Worm (Caenorhabditis elegans) whole organism, late embryonic: ENCODE results near the gene R07B7.2.

ENCODE experiments used
- ama-1 ChIP-seq: fragments of 150-350 bp; optimal IDR thresholded peaks from 2 replicates; lab custom pipeline; 2014
- ceh-31 ChIP-seq: sonication (generic microtip); optimal IDR thresholded peaks from 2 replicates; lab custom pipeline; 2016; ENCODE audit warnings: missing genetic modification characterization, missing compliant biosample characterization
- ceh-45 ChIP-seq: fragments of 200-800 bp; sonication (Bioruptor generic); IDR thresholded peaks from 2 replicates; pipeline ENCODE4 v1.3.6; 2022; ENCODE audit warnings: missing genetic modification reagents, missing genetic modification characterization, missing compliant biosample characterization
- dmd-4 ChIP-seq: sonication (generic microtip); optimal IDR thresholded peaks from 2 replicates; lab custom pipeline; 2016; ENCODE audit warnings: borderline replicate concordance, missing genetic modification characterization, missing compliant biosample characterization
- hlh-13 ChIP-seq: fragments of 200-800 bp; sonication (Bioruptor generic); optimal IDR thresholded peaks from 2 replicates; lab custom pipeline; 2018; ENCODE audit warnings: mild to moderate bottlenecking, missing genetic modification characterization, missing compliant biosample characterization
- lin-11 ChIP-seq: fragments of 200-800 bp; sonication (Bioruptor generic); optimal IDR thresholded peaks from 2 replicates; lab custom pipeline; 2018; ENCODE audit warnings: mild to moderate bottlenecking, missing genetic modification characterization, missing compliant biosample characterization
- npax-4 ChIP-seq: sonication (generic microtip); optimal IDR thresholded peaks from 2 replicates; lab custom pipeline; 2016; ENCODE audit warnings: missing genetic modification characterization, missing compliant biosample characterization
- pag-3 ChIP-seq: sonication (generic microtip); optimal IDR thresholded peaks from 2 replicates; lab custom pipeline; 2016; ENCODE audit warnings: missing compliant biosample characterization, missing genetic modification characterization, borderline replicate concordance
- pha-2 ChIP-seq: sonication (generic microtip); optimal IDR thresholded peaks from 2 replicates; lab custom pipeline; 2017; ENCODE audit warnings: mild to moderate bottlenecking, missing genetic modification characterization, missing compliant biosample characterization
- pha-4 ChIP-seq: fragments of 150-350 bp; optimal IDR thresholded peaks from 2 replicates; lab custom pipeline; 2018; ENCODE audit warnings: missing biosample characterization, missing genetic modification reagents, missing genetic modification characterization
- pqm-1 ChIP-seq: sonication (generic microtip); optimal IDR thresholded peaks from 2 replicates; lab custom pipeline; 2016; ENCODE audit warnings: missing genetic modification characterization, missing compliant biosample characterization
- ref-2 ChIP-seq: sonication (generic microtip); optimal IDR thresholded peaks from 2 replicates; lab custom pipeline; 2016; ENCODE audit warnings: missing genetic modification characterization, missing compliant biosample characterization
- tbx-2 ChIP-seq: sonication (generic microtip); optimal IDR thresholded peaks from 2 replicates; lab custom pipeline; 2016; ENCODE audit warnings: missing genetic modification characterization, missing compliant biosample characterization

- no peak for TF ChIP-seq pha-2 (tag; lab: Kevin White, UChicago)
- no peak for TF ChIP-seq ref-2
- no peak for TF ChIP-seq ceh-31 (tag; lab: Kevin White, UChicago)
- no peak for TF ChIP-seq pha-4 (tag; lab: Kevin White, UChicago)
- TF ChIP-seq ceh-45 (GFP tag; lab: Robert Waterston, UW): no peak
- no peak for TF ChIP-seq npax-4 (tag; lab: Kevin White, UChicago)
- no peak for TF ChIP-seq dmd-4 (tag; lab: Kevin White, UChicago)
- no peak for TF ChIP-seq hlh-13 (GFP tag; lab: Kevin White, UChicago)
- TF ChIP-seq pqm-1 (tag; lab: Kevin White, UChicago): no peak
- no peak for TF ChIP-seq tbx-2 (tag; lab: Kevin White, UChicago)
- TF ChIP-seq ama-1 (lab: Kevin White, UChicago): no peak
- no peak for TF ChIP-seq lin-11
- TF ChIP-seq pag-3: no peak
Observed at ce11 chrV:12047735-12048134, 11.8 kb downstream of the R07B7.2 start.
